Worm (Caenorhabditis elegans): ENCODE measurements around the gene K09E4.4.

DNA sequence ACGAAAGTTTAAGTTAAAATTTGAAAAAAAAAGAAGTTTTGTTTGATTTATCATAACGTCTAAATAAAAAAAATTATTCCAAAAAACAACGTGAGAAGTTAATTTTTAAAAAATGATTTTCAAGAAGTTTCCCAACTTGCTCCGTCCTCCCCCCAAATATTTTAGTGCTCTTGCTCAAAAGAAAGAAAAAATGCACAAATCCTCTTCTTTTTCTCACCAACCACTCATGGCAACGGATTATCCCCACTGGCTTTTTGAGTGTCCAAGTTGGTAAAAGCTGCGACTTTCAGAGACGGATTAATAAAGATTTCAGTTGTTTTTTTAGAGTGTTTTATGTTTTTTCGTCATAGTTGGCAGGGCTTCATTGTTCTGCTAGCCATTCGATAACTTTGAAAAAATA lies 24.4 kb downstream of the K09E4.4 start, which contains the start of gene Y39G8C.2:
- TF ChIP-seq pha-4 (tag; optimal IDR thresholded peaks at IDR 0.05) (no peak), ZK546.5 (tag; optimal IDR thresholded peaks at IDR 0.05) (no peak), unc-62 (GFP tag; optimal IDR thresholded peaks at IDR 0.05) (no peak), elt-3 (tag; optimal IDR thresholded peaks at IDR 0.05) (no peak), tbx-2 (tag; optimal IDR thresholded peaks at IDR 0.05) (no peak), ceh-28 (tag; optimal IDR thresholded peaks at IDR 0.05) (no peak), pqm-1 (tag; optimal IDR thresholded peaks at IDR 0.05) (no peak), nhr-77 (tag; optimal IDR thresholded peaks at IDR 0.05) (no peak), nhr-67 (tag; optimal IDR thresholded peaks at IDR 0.05) (no peak)
